Worm (Caenorhabditis elegans) whole organism, young adult: Measurements from ENCODE around the gene Y67D2.2.
A peak's percentile ranks its signal among the peaks of the same experiment; 100 is the strongest.

Source experiments
- B0035.1 ChIP-seq: sonication (generic microtip); optimal IDR thresholded peaks from 2 replicates; lab custom pipeline; 2016; ENCODE audit warnings: missing genetic modification characterization, mild to moderate bottlenecking, missing compliant biosample characterization, missing genotype, missing genetic modification reagents
- D2030.7 ChIP-seq: fragments of 200-800 bp; sonication (Bioruptor generic); IDR thresholded peaks from 2 replicates; pipeline ENCODE4 v1.3.6; 2022; ENCODE audit warnings: missing genetic modification reagents, missing genetic modification characterization, missing compliant biosample characterization
- F23B12.7 ChIP-seq: sonication (generic microtip); optimal IDR thresholded peaks from 2 replicates; lab custom pipeline; 2017; ENCODE audit warnings: missing genetic modification characterization, mild to moderate bottlenecking, missing compliant biosample characterization, antibody characterized with exemption, moderate library complexity; ENCODE audit not compliant: insufficient read depth
- F33H1.4 ChIP-seq: fragments of 200-800 bp; sonication (Bioruptor generic); IDR thresholded peaks from 2 replicates; pipeline ENCODE4 v1.3.6; 2022; ENCODE audit warnings: missing genetic modification reagents, missing genetic modification characterization, missing compliant biosample characterization
- F39B2.1 ChIP-seq: fragments of 200-800 bp; sonication (Bioruptor generic); IDR thresholded peaks from 2 replicates; pipeline ENCODE4 v1.3.6; 2022; ENCODE audit warnings: missing genetic modification reagents, missing genetic modification characterization, missing compliant biosample characterization
- F57C9.4 ChIP-seq: sonication (generic microtip); optimal IDR thresholded peaks from 2 replicates; lab custom pipeline; 2017; ENCODE audit warnings: mild to moderate bottlenecking, missing genetic modification characterization, missing compliant biosample characterization
- T26A5.8 ChIP-seq: sonication (generic microtip); optimal IDR thresholded peaks from 2 replicates; lab custom pipeline; 2016; ENCODE audit warnings: missing genetic modification characterization, missing compliant biosample characterization
- Y53F4B.3 ChIP-seq: fragments of 200-800 bp; sonication (Bioruptor generic); IDR thresholded peaks from 2 replicates; pipeline ENCODE4 v1.3.6; 2022; ENCODE audit warnings: missing genetic modification reagents, missing genetic modification characterization, missing compliant biosample characterization
- Y53G8AR.9 ChIP-seq: fragments of 200-800 bp; sonication (Bioruptor generic); conservative IDR thresholded peaks from 2 replicates; pipeline ENCODE4 v1.3.6; 2022; ENCODE audit warnings: missing genetic modification reagents, missing genetic modification characterization, missing compliant biosample characterization
- Y56A3A.18 ChIP-seq: fragments of 200-800 bp; sonication (Bioruptor generic); IDR thresholded peaks from 2 replicates; pipeline ENCODE4 v1.3.6; 2022; ENCODE audit warnings: missing genetic modification reagents, missing genetic modification characterization, missing compliant biosample characterization
- Y79H2A.3 ChIP-seq: fragments of 200-800 bp; sonication (Bioruptor generic); conservative IDR thresholded peaks from 2 replicates; pipeline ENCODE4 v1.3.6; 2022; ENCODE audit warnings: missing genetic modification reagents, missing genetic modification characterization, missing compliant biosample characterization
- aptf-2 ChIP-seq: fragments of 200-800 bp; sonication (Bioruptor generic); conservative IDR thresholded peaks from 2 replicates; pipeline ENCODE4 v1.3.6; 2022; ENCODE audit warnings: missing genetic modification reagents, missing genetic modification characterization, missing compliant biosample characterization
- attf-6 ChIP-seq: fragments of 200-800 bp; sonication (Bioruptor generic); IDR thresholded peaks from 2 replicates; pipeline ENCODE4 v1.3.6; 2022; ENCODE audit warnings: missing genetic modification reagents, missing genetic modification characterization, missing compliant biosample characterization
- bed-1 ChIP-seq: fragments of 200-800 bp; sonication (Bioruptor generic); IDR thresholded peaks from 2 replicates; pipeline ENCODE4 v1.3.6; 2022; ENCODE audit warnings: missing genetic modification reagents, missing genetic modification characterization, missing compliant biosample characterization
- cebp-2 ChIP-seq: fragments of 200-800 bp; sonication (Bioruptor generic); IDR thresholded peaks from 2 replicates; pipeline ENCODE4 v1.3.6; 2022; ENCODE audit warnings: missing genetic modification characterization, missing compliant biosample characterization
- ceh-27 ChIP-seq: fragments of 200-800 bp; sonication (Bioruptor generic); optimal IDR thresholded peaks from 2 replicates; lab custom pipeline; 2018; ENCODE audit warnings: mild to moderate bottlenecking, missing genetic modification characterization, moderate library complexity, missing compliant biosample characterization
- ceh-58 ChIP-seq: fragments of 200-800 bp; sonication (Bioruptor generic); IDR thresholded peaks from 2 replicates; pipeline ENCODE4 v1.3.6; 2022; ENCODE audit warnings: missing genetic modification characterization, missing compliant biosample characterization
- die-1 ChIP-seq: sonication (generic microtip); optimal IDR thresholded peaks from 2 replicates; lab custom pipeline; 2016; ENCODE audit warnings: missing genotype, mild to moderate bottlenecking, missing genetic modification characterization, missing compliant biosample characterization
- dpff-1 ChIP-seq: sonication (generic microtip); optimal IDR thresholded peaks from 2 replicates; lab custom pipeline; 2017; ENCODE audit warnings: mild to moderate bottlenecking, missing genetic modification characterization, missing compliant biosample characterization
- egl-44 ChIP-seq: fragments of 200-800 bp; sonication (Bioruptor generic); IDR thresholded peaks from 2 replicates; pipeline ENCODE4 v1.3.6; 2022; ENCODE audit warnings: missing genetic modification reagents, missing genetic modification characterization, missing compliant biosample characterization
- egrh-3 ChIP-seq: fragments of 200-800 bp; sonication (Bioruptor generic); IDR thresholded peaks from 2 replicates; pipeline ENCODE4 v1.3.6; 2022; ENCODE audit warnings: missing genetic modification reagents, missing genetic modification characterization, missing compliant biosample characterization
- hlh-12 ChIP-seq: sonication (generic microtip); optimal IDR thresholded peaks from 2 replicates; lab custom pipeline; 2016; ENCODE audit warnings: missing genetic modification characterization, missing compliant biosample characterization
- lin-35 ChIP-seq, 3 experiments: fragments of 150-350 bp in 2 of 3; sonication (generic microtip) in 1 of 3; optimal IDR thresholded peaks; 2 replicates each; lab custom pipeline; 2014 to 2018; ENCODE audit warnings: missing biosample characterization in 3 of 3, missing genetic modification characterization in 3 of 3, missing genetic modification reagents in 3 of 3
- lin-54 ChIP-seq: fragments of 200-800 bp; sonication (Bioruptor generic); optimal IDR thresholded peaks from 2 replicates; lab custom pipeline; 2018; ENCODE audit warnings: mild to moderate bottlenecking, missing genetic modification characterization, missing compliant biosample characterization
- lir-1 ChIP-seq: fragments of 200-800 bp; sonication (Bioruptor generic); conservative IDR thresholded peaks from 2 replicates; pipeline ENCODE4 v1.3.6; 2022; ENCODE audit warnings: missing genetic modification reagents, missing genetic modification characterization, missing compliant biosample characterization
- lsl-1 ChIP-seq: fragments of 200-800 bp; sonication (Bioruptor generic); optimal IDR thresholded peaks from 2 replicates; lab custom pipeline; 2018; ENCODE audit warnings: mild to moderate bottlenecking, missing genetic modification characterization, moderate library complexity, missing compliant biosample characterization
- madf-10 ChIP-seq: sonication (generic microtip); optimal IDR thresholded peaks from 2 replicates; lab custom pipeline; 2016; ENCODE audit warnings: mild to moderate bottlenecking, missing genetic modification characterization, missing compliant biosample characterization
- madf-6 ChIP-seq: fragments of 200-800 bp; sonication (Bioruptor generic); IDR thresholded peaks from 2 replicates; pipeline ENCODE4 v1.3.6; 2022; ENCODE audit warnings: missing genetic modification reagents, missing genetic modification characterization, missing compliant biosample characterization
- mcd-1 ChIP-seq: fragments of 200-800 bp; sonication (Bioruptor generic); IDR thresholded peaks from 2 replicates; pipeline ENCODE4 v1.3.6; 2022; ENCODE audit warnings: missing genetic modification reagents, missing genetic modification characterization, missing compliant biosample characterization
- mel-28 ChIP-seq: sonication (generic microtip); optimal IDR thresholded peaks from 2 replicates; lab custom pipeline; 2016; ENCODE audit warnings: borderline replicate concordance, mild to moderate bottlenecking, missing genetic modification characterization, missing compliant biosample characterization
- pbrm-1 ChIP-seq: fragments of 200-800 bp; sonication (Bioruptor generic); IDR thresholded peaks from 2 replicates; pipeline ENCODE4 v1.3.6; 2022; ENCODE audit warnings: missing genetic modification reagents, missing genetic modification characterization, missing compliant biosample characterization
- rpc-1 ChIP-seq, 2 experiments: fragments of 150-350 bp in 1 of 2; sonication (generic microtip) in 1 of 2; optimal IDR thresholded peaks; 2 replicates each; lab custom pipeline; 2014 to 2018; ENCODE audit warnings: missing biosample characterization in 1 of 2, missing genetic modification characterization in 1 of 2, missing genetic modification reagents in 1 of 2, missing genotype in 1 of 2
- snpc-1.1 ChIP-seq: sonication (generic microtip); optimal IDR thresholded peaks from 2 replicates; lab custom pipeline; 2017; ENCODE audit warnings: missing genetic modification characterization, mild to moderate bottlenecking, missing compliant biosample characterization, antibody characterized with exemption, moderate library complexity, missing genotype, missing genetic modification reagents; ENCODE audit not compliant: insufficient read depth
- snpc-1.3 ChIP-seq: sonication (generic microtip); optimal IDR thresholded peaks from 2 replicates; lab custom pipeline; 2017; ENCODE audit warnings: missing genetic modification characterization, mild to moderate bottlenecking, missing compliant biosample characterization, antibody characterized with exemption, moderate library complexity, missing genotype, missing genetic modification reagents; ENCODE audit not compliant: insufficient read depth
- snpc-3.4 ChIP-seq: sonication (generic microtip); optimal IDR thresholded peaks from 2 replicates; lab custom pipeline; 2017; ENCODE audit warnings: missing genetic modification characterization, mild to moderate bottlenecking, missing compliant biosample characterization, antibody characterized with exemption, moderate library complexity, missing genotype, missing genetic modification reagents
- snpc-4 ChIP-seq, 5 experiments: fragments of 150-350 bp in 1 of 5; sonication (generic microtip) in 4 of 5; optimal IDR thresholded peaks; 2 replicates each; lab custom pipeline; 2014 to 2018; ENCODE audit warnings: missing genetic modification characterization in 5 of 5, missing biosample characterization in 3 of 5, antibody characterized with exemption in 2 of 5, mild to moderate bottlenecking in 2 of 5, missing compliant biosample characterization in 2 of 5, missing genotype in 2 of 5, moderate library complexity in 2 of 5, missing genetic modification reagents in 1 of 5
- somi-1 ChIP-seq: fragments of 200-800 bp; sonication (Bioruptor generic); optimal IDR thresholded peaks from 2 replicates; lab custom pipeline; 2018; ENCODE audit warnings: mild to moderate bottlenecking, missing genetic modification characterization, missing compliant biosample characterization
- tbp1 ChIP-seq: fragments of 200-800 bp; sonication (Bioruptor generic); optimal IDR thresholded peaks from 2 replicates; lab custom pipeline; 2018; ENCODE audit warnings: mild to moderate bottlenecking, missing genetic modification characterization, missing compliant biosample characterization
- tlf-1 ChIP-seq: fragments of 200-800 bp; sonication (Bioruptor generic); optimal IDR thresholded peaks from 2 replicates; lab custom pipeline; 2018; ENCODE audit warnings: mild to moderate bottlenecking, missing genetic modification characterization, missing compliant biosample characterization
- unc-62 ChIP-seq: fragments of 150-350 bp; optimal IDR thresholded peaks from 2 replicates; lab custom pipeline; 2014; ENCODE audit warnings: missing biosample characterization, missing genetic modification reagents, missing genetic modification characterization
- xnd-1 ChIP-seq: sonication (generic microtip); optimal IDR thresholded peaks from 2 replicates; lab custom pipeline; 2016; ENCODE audit warnings: missing genotype, missing genetic modification reagents, missing genetic modification characterization, missing compliant biosample characterization
- zim-3 ChIP-seq: sonication (generic microtip); optimal IDR thresholded peaks from 2 replicates; lab custom pipeline; 2017; ENCODE audit warnings: mild to moderate bottlenecking, missing genetic modification characterization, moderate library complexity, missing compliant biosample characterization
- ztf-22 ChIP-seq: fragments of 200-800 bp; sonication (Bioruptor generic); optimal IDR thresholded peaks from 2 replicates; lab custom pipeline; 2018; ENCODE audit warnings: mild to moderate bottlenecking, missing genetic modification characterization, moderate library complexity, missing compliant biosample characterization

The Y67D2.2 gene

DNA sequence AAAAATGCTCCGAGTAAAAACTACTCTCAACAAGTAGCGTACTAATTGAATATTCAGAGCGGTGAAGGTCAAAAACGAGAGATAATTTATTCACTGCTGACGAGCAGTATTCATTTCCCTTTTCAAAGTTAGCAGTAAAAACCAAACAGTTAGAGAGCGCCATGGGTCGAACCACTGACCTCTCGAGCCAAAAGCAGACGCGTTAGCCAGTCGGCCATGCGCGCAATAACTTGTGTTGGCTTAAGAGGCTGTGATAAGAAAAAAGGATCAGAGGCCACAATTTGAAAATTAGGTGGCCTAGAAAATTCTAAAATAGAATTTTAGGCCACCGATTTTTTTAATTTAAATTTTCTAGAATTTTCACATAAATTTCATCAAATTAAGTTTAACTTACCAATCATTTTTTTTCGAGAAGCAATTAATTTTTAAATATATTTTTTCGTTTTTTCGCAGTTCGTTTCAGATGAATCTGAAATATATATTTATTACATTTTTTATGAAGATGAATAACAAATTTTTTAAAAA is 42.1 kb downstream of the Y67D2.2 start, which contains the start of gene sms-3 (continued):
- peak; percentile 63 for TF ChIP-seq hlh-12 (tag; lab: Kevin White, UChicago)
- no peak for TF ChIP-seq dpff-1 (tag; lab: Kevin White, UChicago)
- TF ChIP-seq mel-28, result no peak
- TF ChIP-seq tbp1 (GFP tag; lab: Kevin White, UChicago), result peak; percentile 97
- peak in 1 of 3 experiments; percentile 29 for TF ChIP-seq lin-35 (GFP tag; optimal IDR thresholded peaks at IDR 0.05; lab: Kevin White, UChicago)
- no peak for TF ChIP-seq attf-6
- TF ChIP-seq xnd-1 (tag; lab: Kevin White, UChicago), result no peak
- TF ChIP-seq ceh-58 (GFP tag; lab: Robert Waterston, UW), result 0 out of 2 replicates have a peak, but pooled peaks have one; percentile 64
- TF ChIP-seq ceh-27 (GFP tag; lab: Kevin White, UChicago), result peak; percentile 0

DNA sequence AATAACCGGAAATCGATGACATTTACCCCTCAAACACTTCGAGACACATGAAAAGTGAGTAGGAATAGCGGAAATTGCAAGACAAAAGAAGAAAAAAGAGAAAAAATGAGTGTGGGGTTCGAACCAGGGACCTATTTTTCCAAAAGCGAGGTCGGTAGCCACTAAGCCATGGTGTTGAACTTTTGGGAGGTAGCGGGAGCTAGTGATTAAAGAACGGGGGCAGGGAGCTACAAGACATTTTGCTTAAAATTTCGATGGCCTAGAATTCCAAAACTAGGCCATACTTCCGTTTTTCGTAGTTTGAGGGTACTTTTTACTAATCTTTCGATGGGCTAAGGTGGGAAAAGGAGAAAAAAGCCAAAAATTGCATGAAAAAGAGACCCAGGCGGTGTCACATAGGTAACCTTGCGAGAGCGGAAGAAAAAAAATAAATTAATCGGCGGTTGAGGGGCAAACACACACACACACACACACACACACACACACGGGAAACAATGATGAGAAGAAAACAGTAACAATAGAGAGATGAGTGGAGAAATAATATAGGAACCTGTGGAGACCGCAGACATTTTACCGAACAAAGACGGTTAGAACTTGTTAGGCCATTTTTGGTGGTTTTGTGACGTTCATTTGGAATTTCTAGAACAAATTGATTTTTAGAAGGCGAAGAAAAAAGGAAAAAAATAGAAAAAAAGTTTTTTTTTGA is 43.0 kb downstream of the Y67D2.2 start:
- TF ChIP-seq aptf-2 (GFP tag; lab: Robert Waterston, UW) (peak; percentile 78), madf-6 (peak; percentile 43), lsl-1 (GFP tag; lab: Kevin White, UChicago) (peak; percentile 60), pbrm-1 (GFP tag; lab: Robert Waterston, UW) (peak; percentile 67; the same call in 1 of the 2 replicates), T26A5.8 (peak; percentile 40), F39B2.1 (GFP tag; lab: Robert Waterston, UW) (no peak), snpc-1.1 (tag; lab: Kevin White, UChicago) (no peak), Y53F4B.3 (GFP tag; lab: Robert Waterston, UW) (no peak), egl-44 (GFP tag; lab: Robert Waterston, UW) (peak; percentile 71; the same call in 1 of the 2 replicates), rpc-1 (optimal IDR thresholded peaks at IDR 0.05; lab: Kevin White, UChicago) (peak; percentile 79), rpc-1 (tag; optimal IDR thresholded peaks at IDR 0.05; lab: Kevin White, UChicago) (peak; percentile 82), somi-1 (GFP tag; lab: Kevin White, UChicago) (peak; percentile 35), lir-1 (peak; percentile 52; the same call in 1 of the 2 replicates), F33H1.4 (GFP tag; lab: Robert Waterston, UW) (peak; percentile 39; the same call in 1 of the 2 replicates), Y56A3A.18 (GFP tag; lab: Robert Waterston, UW) (peak; percentile 66; the same call in 1 of the 2 replicates), lin-54 (GFP tag; lab: Kevin White, UChicago) (peak; percentile 54), zim-3 (tag; lab: Kevin White, UChicago) (peak; percentile 79), mcd-1 (GFP tag; lab: Robert Waterston, UW) (peak; percentile 60), die-1 (peak; percentile 93), F57C9.4 (tag; lab: Kevin White, UChicago) (no peak), snpc-3.4 (tag; lab: Kevin White, UChicago) (peak; percentile 42), D2030.7 (GFP tag; lab: Robert Waterston, UW) (peak; percentile 87), unc-62 (GFP tag; lab: Kevin White, UChicago) (no peak), egrh-3 (peak; percentile 45), snpc-1.3 (tag; lab: Kevin White, UChicago) (peak; percentile 78), attf-6 (0 out of 2 replicates have a peak, but pooled peaks have one; percentile 21), tlf-1 (GFP tag; lab: Kevin White, UChicago) (no peak), B0035.1 (tag; lab: Kevin White, UChicago) (no peak), F23B12.7 (tag; lab: Kevin White, UChicago) (peak; percentile 44), bed-1 (GFP tag; lab: Robert Waterston, UW) (no peak), ztf-22 (no peak), Y79H2A.3 (no peak), cebp-2 (GFP tag; lab: Robert Waterston, UW) (peak; percentile 89; the same call in 1 of the 2 replicates), madf-10 (tag; lab: Kevin White, UChicago) (peak; percentile 53), snpc-4 (GFP tag; optimal IDR thresholded peaks at IDR 0.05; lab: Kevin White, UChicago) (peak; percentile 59), snpc-4 (tag; optimal IDR thresholded peaks at IDR 0.05; lab: Kevin White, UChicago) (peak in 1 of 4 experiments; percentile 58), Y53G8AR.9 (GFP tag; lab: Robert Waterston, UW) (0 out of 2 replicates have a peak, but pooled peaks have one; percentile 28)
